Fruit fly (Drosophila melanogaster): ENCODE measurements around the gene Hrb87F.

Hrb87F gene

dm6 chr3R:13676137-13677086 is 16.1 kb upstream of the Hrb87F start, which contains the start of the genes Lkb1 and CG9588 (continued):
- TF ChIP-seq dan (GFP tag; IDR thresholded peaks at IDR 0.05) (0 out of 2 replicates have a peak, but pooled peaks have one; percentile 42), shn (GFP tag; optimal IDR thresholded peaks at IDR 0.05) (peak; percentile 45), maf-S (GFP tag; optimal IDR thresholded peaks at IDR 0.05) (peak; percentile 26), unc-4 (GFP tag; IDR thresholded peaks at IDR 0.05; ENCODE audit: partially characterized antibody) (no peak), CG7372 (GFP tag; IDR thresholded peaks at IDR 0.05) (peak; percentile 66), CG13123 (GFP tag; optimal IDR thresholded peaks at IDR 0.05) (no peak), Hr39 (optimal IDR thresholded peaks at IDR 0.05) (no peak), CG10462 (GFP tag; optimal IDR thresholded peaks at IDR 0.05) (no peak), TFAM (GFP tag; optimal IDR thresholded peaks at IDR 0.05) (no peak), btn (GFP tag; optimal IDR thresholded peaks at IDR 0.05) (no peak), CG15479 (GFP tag; optimal IDR thresholded peaks at IDR 0.05) (no peak), CG18599 (GFP tag; optimal IDR thresholded peaks at IDR 0.05) (peak; percentile 53), Scr (GFP tag; IDR thresholded peaks at IDR 0.05; ENCODE audit: partially characterized antibody) (peak; percentile 19; the same call in 1 of the 2 replicates), emc (GFP tag; optimal IDR thresholded peaks at IDR 0.05) (peak; percentile 45), Ets97D (GFP tag; optimal IDR thresholded peaks at IDR 0.05) (peak; percentile 40), NC2α (GFP tag; optimal IDR thresholded peaks at IDR 0.05) (no peak), lola (GFP tag; optimal IDR thresholded peaks at IDR 0.05) (peak in 1 of 3 experiments; percentile 20), ab (GFP tag; optimal IDR thresholded peaks at IDR 0.05) (no peak), E2f2 (GFP tag; IDR thresholded peaks at IDR 0.05) (peak; percentile 32; the same call in 1 of the 2 replicates), fu2 (GFP tag; optimal IDR thresholded peaks at IDR 0.05) (peak; percentile 17), CG6689 (GFP tag; IDR thresholded peaks at IDR 0.05) (peak; percentile 81), ac (GFP tag; optimal IDR thresholded peaks at IDR 0.05) (no peak), CTCF (GFP tag; optimal IDR thresholded peaks at IDR 0.05) (peak; percentile 71), CG10565 (GFP tag; optimal IDR thresholded peaks at IDR 0.05) (no peak), eve (GFP tag; optimal IDR thresholded peaks at IDR 0.05) (no peak), Tbp (GFP tag; optimal IDR thresholded peaks at IDR 0.05) (no peak), eyg (GFP tag; optimal IDR thresholded peaks at IDR 0.05) (no peak), Nf-YB (GFP tag; optimal IDR thresholded peaks at IDR 0.05) (no peak), CG1647 (GFP tag; optimal IDR thresholded peaks at IDR 0.05) (no peak), CG17802 (tag; optimal IDR thresholded peaks at IDR 0.05) (no peak), CG14860 (GFP tag; IDR thresholded peaks at IDR 0.05; ENCODE audit: partially characterized antibody) (no peak), Deaf1 (tag; optimal IDR thresholded peaks at IDR 0.05) (no peak), Eip74EF (GFP tag; optimal IDR thresholded peaks at IDR 0.05) (no peak), sens (GFP tag) (peak; percentile 89), Bteb2 (GFP tag; optimal IDR thresholded peaks at IDR 0.05) (no peak), NFAT (GFP tag; IDR thresholded peaks at IDR 0.05) (peak; percentile 43), nau (GFP tag; optimal IDR thresholded peaks at IDR 0.05) (no peak), CG4360 (GFP tag; IDR thresholded peaks at IDR 0.05) (peak; percentile 95), Drgx (GFP tag; IDR thresholded peaks at IDR 0.05) (peak; percentile 91), bbx (GFP tag; IDR thresholded peaks at IDR 0.05; ENCODE audit: partially characterized antibody) (no peak), CG11247 (GFP tag; IDR thresholded peaks at IDR 0.05) (peak; percentile 64; the same call in 1 of the 2 replicates), sd (tag; optimal IDR thresholded peaks at IDR 0.05) (no peak), CG16815 (GFP tag; optimal IDR thresholded peaks at IDR 0.05) (peak; percentile 57), H2.0 (GFP tag; IDR thresholded peaks at IDR 0.05) (peak; percentile 80), Hey (tag; optimal IDR thresholded peaks at IDR 0.05) (no peak), E2f1 (GFP tag; IDR thresholded peaks at IDR 0.05) (peak; percentile 73), CG1233 (GFP tag; optimal IDR thresholded peaks at IDR 0.05) (peak; percentile 32), CG8944 (GFP tag; optimal IDR thresholded peaks at IDR 0.05) (peak; percentile 4), Hand (GFP tag; optimal IDR thresholded peaks at IDR 0.05) (no peak), CG1529 (GFP tag; optimal IDR thresholded peaks at IDR 0.05) (no peak)
